Worm (Caenorhabditis elegans) whole organism, L3 larva: ENCODE measurements around the gene thoc-7.

Source experiments
- R02D3.7 ChIP-seq: fragments of 150-350 bp; optimal IDR thresholded peaks from 2 replicates; lab custom pipeline; 2014; ENCODE audit warnings: missing biosample characterization, missing genetic modification characterization
- ZK546.5 ChIP-seq: sonication (generic microtip); optimal IDR thresholded peaks from 2 replicates; lab custom pipeline; 2017; ENCODE audit warnings: missing biosample characterization, missing genetic modification characterization
- aly-2 ChIP-seq: fragments of 150-350 bp; optimal IDR thresholded peaks from 2 replicates; lab custom pipeline; 2014; ENCODE audit warnings: missing biosample characterization, missing genetic modification characterization
- ama-1 ChIP-seq: fragments of 150-350 bp; optimal IDR thresholded peaks from 2 replicates; lab custom pipeline; 2018
- ceh-16 ChIP-seq: sonication (generic microtip); optimal IDR thresholded peaks from 2 replicates; lab custom pipeline; 2017; ENCODE audit warnings: missing biosample characterization, missing genetic modification characterization
- ceh-28 ChIP-seq: fragments of 150-350 bp; optimal IDR thresholded peaks from 2 replicates; lab custom pipeline; 2014; ENCODE audit warnings: missing biosample characterization, missing genetic modification reagents, missing genetic modification characterization
- ceh-82 ChIP-seq: fragments of 150-350 bp; optimal IDR thresholded peaks from 2 replicates; lab custom pipeline; 2014; ENCODE audit warnings: missing biosample characterization, missing genetic modification characterization
- egl-27 ChIP-seq: sonication (generic microtip); optimal IDR thresholded peaks from 4 replicates; lab custom pipeline; 2017; ENCODE audit warnings: missing biosample characterization, missing genetic modification reagents, missing genetic modification characterization
- egl-5 ChIP-seq: fragments of 150-350 bp; optimal IDR thresholded peaks from 2 replicates; lab custom pipeline; 2017; ENCODE audit warnings: missing biosample characterization, missing genetic modification reagents, missing genetic modification characterization, inconsistent platforms
- elt-1 ChIP-seq: fragments of 150-350 bp; optimal IDR thresholded peaks from 2 replicates; lab custom pipeline; 2014; ENCODE audit warnings: missing biosample characterization, missing genetic modification characterization
- elt-3 ChIP-seq, 3 experiments: fragments of 150-350 bp in 1 of 3; sonication (generic microtip) in 2 of 3; optimal IDR thresholded peaks; 2 replicates in 2 of 3; 4 replicates in 1 of 3; lab custom pipeline; 2014 to 2017; ENCODE audit warnings: missing biosample characterization in 3 of 3, missing genetic modification characterization in 3 of 3
- eor-1 ChIP-seq, 2 experiments: fragments of 150-350 bp; optimal IDR thresholded peaks; 2 replicates each; lab custom pipeline; 2014 to 2018; ENCODE audit warnings: missing biosample characterization in 2 of 2, missing genetic modification characterization in 2 of 2
- fkh-10 ChIP-seq: sonication (generic microtip); optimal IDR thresholded peaks from 2 replicates; lab custom pipeline; 2017; ENCODE audit warnings: missing biosample characterization, missing genetic modification reagents, missing genetic modification characterization
- fos-1 ChIP-seq: fragments of 150-350 bp; optimal IDR thresholded peaks from 2 replicates; lab custom pipeline; 2014; ENCODE audit warnings: missing biosample characterization, missing genetic modification characterization
- hmg-11 ChIP-seq: sonication (generic microtip); optimal IDR thresholded peaks from 2 replicates; lab custom pipeline; 2016; ENCODE audit warnings: missing genetic modification characterization, missing compliant biosample characterization
- jun-1 ChIP-seq: fragments of 150-350 bp; optimal IDR thresholded peaks from 2 replicates; lab custom pipeline; 2014; ENCODE audit warnings: missing biosample characterization, missing genetic modification reagents, missing genetic modification characterization
- lin-15B ChIP-seq: fragments of 150-350 bp; optimal IDR thresholded peaks from 2 replicates; lab custom pipeline; 2014; ENCODE audit warnings: missing biosample characterization, missing genetic modification characterization
- lin-39 ChIP-seq: fragments of 150-350 bp; optimal IDR thresholded peaks from 2 replicates; lab custom pipeline; 2018; ENCODE audit warnings: missing biosample characterization, missing genetic modification reagents, missing genetic modification characterization
- mdl-1 ChIP-seq: fragments of 150-350 bp; optimal IDR thresholded peaks from 2 replicates; lab custom pipeline; 2014; ENCODE audit warnings: missing biosample characterization, missing genetic modification characterization
- mml-1 ChIP-seq: fragments of 150-350 bp; sonication (generic microtip); optimal IDR thresholded peaks from 3 replicates; lab custom pipeline; 2014; ENCODE audit warnings: missing biosample characterization, missing genetic modification characterization
- nfya-1 ChIP-seq: sonication (generic microtip); optimal IDR thresholded peaks from 2 replicates; lab custom pipeline; 2017; ENCODE audit warnings: missing genetic modification characterization, mild to moderate bottlenecking, missing compliant biosample characterization, antibody characterized with exemption, moderate library complexity; ENCODE audit not compliant: insufficient read depth
- nhr-11 ChIP-seq: fragments of 150-350 bp; optimal IDR thresholded peaks from 2 replicates; lab custom pipeline; 2014; ENCODE audit warnings: missing biosample characterization, missing genetic modification characterization
- nhr-12 ChIP-seq: fragments of 150-350 bp; optimal IDR thresholded peaks from 2 replicates; lab custom pipeline; 2014; ENCODE audit warnings: missing biosample characterization, missing genetic modification characterization
- nhr-23 ChIP-seq: fragments of 150-350 bp; optimal IDR thresholded peaks from 2 replicates; lab custom pipeline; 2014; ENCODE audit warnings: missing biosample characterization, missing genetic modification reagents, missing genetic modification characterization
- nhr-237 ChIP-seq: fragments of 150-350 bp; optimal IDR thresholded peaks from 2 replicates; lab custom pipeline; 2014; ENCODE audit warnings: missing biosample characterization, missing genetic modification characterization
- nhr-25 ChIP-seq: sonication (generic microtip); optimal IDR thresholded peaks from 2 replicates; lab custom pipeline; 2017; ENCODE audit warnings: missing biosample characterization, missing genetic modification characterization
- nhr-43 ChIP-seq: sonication (generic microtip); optimal IDR thresholded peaks from 2 replicates; lab custom pipeline; 2016; ENCODE audit warnings: mild to moderate bottlenecking, missing genetic modification characterization, missing compliant biosample characterization; ENCODE audit not compliant: poor library complexity, severe bottlenecking
- nhr-67 ChIP-seq: fragments of 150-350 bp; optimal IDR thresholded peaks from 2 replicates; lab custom pipeline; 2014; ENCODE audit warnings: missing biosample characterization, missing genetic modification characterization
- nhr-76 ChIP-seq: fragments of 150-350 bp; sonication (generic microtip); optimal IDR thresholded peaks from 5 replicates; lab custom pipeline; 2014; ENCODE audit warnings: missing biosample characterization, missing genetic modification characterization
- pha-4 ChIP-seq: fragments of 150-350 bp; optimal IDR thresholded peaks from 2 replicates; lab custom pipeline; 2014; ENCODE audit warnings: missing biosample characterization, missing genetic modification reagents, missing genetic modification characterization
- pqm-1 ChIP-seq: fragments of 150-350 bp; optimal IDR thresholded peaks from 2 replicates; lab custom pipeline; 2017; ENCODE audit warnings: missing biosample characterization, missing genetic modification characterization, inconsistent platforms
- skn-1 ChIP-seq: fragments of 150-350 bp; optimal IDR thresholded peaks from 2 replicates; lab custom pipeline; 2014; ENCODE audit warnings: missing biosample characterization, missing genetic modification characterization
- snpc-4 ChIP-seq: fragments of 150-350 bp; optimal IDR thresholded peaks from 2 replicates; lab custom pipeline; 2014; ENCODE audit warnings: missing biosample characterization, missing genetic modification characterization
- tbx-2 ChIP-seq: sonication (generic microtip); optimal IDR thresholded peaks from 2 replicates; lab custom pipeline; 2016; ENCODE audit warnings: mild to moderate bottlenecking, missing genetic modification characterization, missing compliant biosample characterization
- unc-39 ChIP-seq: sonication (generic microtip); optimal IDR thresholded peaks from 4 replicates; lab custom pipeline; 2017; ENCODE audit warnings: missing biosample characterization, missing genetic modification characterization
- unc-62 ChIP-seq: fragments of 150-350 bp; sonication (generic microtip); optimal IDR thresholded peaks from 4 replicates; lab custom pipeline; 2014; ENCODE audit warnings: missing biosample characterization, missing genetic modification reagents, missing genetic modification characterization
- zag-1 ChIP-seq: fragments of 150-350 bp; optimal IDR thresholded peaks from 2 replicates; lab custom pipeline; 2014; ENCODE audit warnings: missing biosample characterization, missing genetic modification characterization
- ztf-4 ChIP-seq: fragments of 150-350 bp; optimal IDR thresholded peaks from 2 replicates; lab custom pipeline; 2014; ENCODE audit warnings: missing biosample characterization, missing genetic modification characterization

thoc-7 gene

ce11 chrIV:13882573-13882972 is at the start of gene thoc-7:
Gene thoc-7 (plus strand): TSS chrIV:13882734.
- TF ChIP-seq nhr-43 (tag; lab: Kevin White, UChicago) (peak; percentile 15), ceh-16 (tag; lab: Kevin White, UChicago) (no peak), ZK546.5 (no peak)

ce11 chrIV:13834394-13835129 is 48.0 kb upstream of the thoc-7 start:
- TF ChIP-seq egl-5 (no peak), mdl-1 (tag; lab: Kevin White, UChicago) (no peak)

DNA sequence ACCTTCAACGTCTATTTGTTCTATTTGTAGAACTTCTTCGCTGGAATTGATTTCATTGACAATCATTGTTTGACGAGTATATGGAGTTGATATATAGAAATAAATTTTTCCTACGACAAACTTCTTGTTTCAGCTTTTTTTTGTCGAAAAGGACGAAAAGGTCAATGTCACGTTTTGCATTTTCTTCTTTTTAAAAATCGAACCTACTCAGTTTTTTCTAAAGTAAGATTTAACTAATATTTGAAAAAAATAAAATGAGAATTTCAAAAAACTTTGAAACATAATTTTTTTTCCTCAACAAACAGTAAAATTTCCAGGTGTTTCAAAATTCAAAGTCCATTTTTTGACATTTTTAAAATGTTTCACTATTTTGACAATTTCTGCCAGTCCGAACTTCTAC is 46.2 kb upstream of the thoc-7 start, which contains the start of gene H08M01.1:
Gene H08M01.1, minus strand, starts transcription at position 101 of the 400 bp plus-strand sequence.
- no peak for TF ChIP-seq egl-27 (tag; lab: Kevin White, UChicago)
- TF ChIP-seq zag-1 (tag; lab: Kevin White, UChicago) = no peak
- no peak for TF ChIP-seq lin-15B (tag; lab: Kevin White, UChicago)
- no peak for TF ChIP-seq ceh-82 (tag; lab: Kevin White, UChicago)
- no peak for TF ChIP-seq jun-1
- no peak for TF ChIP-seq hmg-11 (tag; lab: Kevin White, UChicago)
- no peak for TF ChIP-seq lin-39 (tag; lab: Kevin White, UChicago)
- TF ChIP-seq nhr-67 (tag; lab: Kevin White, UChicago) = no peak
- TF ChIP-seq ZK546.5 = no peak
- no peak for TF ChIP-seq ceh-28 (tag; lab: Kevin White, UChicago)
- TF ChIP-seq nhr-23 = no peak
- no peak for TF ChIP-seq skn-1
- TF ChIP-seq aly-2 = no peak
- no peak for TF ChIP-seq ama-1 (lab: Kevin White, UChicago)
- no peak for TF ChIP-seq elt-3 (tag; optimal IDR thresholded peaks at IDR 0.05; lab: Kevin White, UChicago)
- TF ChIP-seq, all 47 proteins: peak for 0

DNA sequence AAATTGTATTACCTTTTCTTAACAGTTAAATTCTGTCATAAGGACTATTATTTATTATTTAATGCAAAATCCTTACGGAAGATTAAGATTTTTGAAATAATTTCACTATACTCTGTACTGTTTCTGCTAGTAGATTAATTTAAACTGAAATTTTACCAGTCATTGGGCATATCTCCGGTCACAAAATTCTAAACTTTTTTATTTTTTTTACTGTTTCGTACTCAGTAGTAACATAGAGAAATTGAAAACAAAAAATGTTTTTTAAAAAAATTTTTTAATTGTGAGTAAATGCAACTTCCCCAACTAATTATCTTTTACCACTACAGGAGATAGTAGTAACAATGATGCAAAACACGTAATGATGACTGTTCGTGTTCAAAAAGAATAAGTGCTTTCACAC is 44.2 kb upstream of the thoc-7 start:
- TF ChIP-seq jun-1 = no peak
- TF ChIP-seq ztf-4 (tag; lab: Kevin White, UChicago) = no peak
- TF ChIP-seq nhr-23 = no peak
- no peak for TF ChIP-seq nfya-1 (tag; lab: Kevin White, UChicago)
- TF ChIP-seq mdl-1 (tag; lab: Kevin White, UChicago) = no peak
- TF ChIP-seq elt-1 (tag; lab: Kevin White, UChicago) = no peak
- no peak for TF ChIP-seq ZK546.5
- TF ChIP-seq eor-1 (tag; optimal IDR thresholded peaks at IDR 0.05; lab: Kevin White, UChicago) = no peak
- no peak for TF ChIP-seq lin-15B (tag; lab: Kevin White, UChicago)
- no peak for TF ChIP-seq nhr-67 (tag; lab: Kevin White, UChicago)
- no peak for TF ChIP-seq fos-1 (tag; lab: Kevin White, UChicago)
- TF ChIP-seq unc-39 (tag; lab: Kevin White, UChicago) = no peak
- no peak for TF ChIP-seq nhr-12 (tag; lab: Kevin White, UChicago)
- TF ChIP-seq pqm-1 = no peak
- no peak for TF ChIP-seq lin-39 (tag; lab: Kevin White, UChicago)
- no peak for TF ChIP-seq nhr-237 (tag; lab: Kevin White, UChicago)
- no peak for TF ChIP-seq nhr-76 (tag; lab: Kevin White, UChicago)
- TF ChIP-seq egl-5 = no peak

ce11 chrIV:13860459-13860858 is 22.1 kb upstream of the thoc-7 start:
- TF ChIP-seq ceh-82 (tag; lab: Kevin White, UChicago) (no peak), nhr-76 (tag; lab: Kevin White, UChicago) (no peak), fkh-10 (GFP tag; lab: Kevin White, UChicago) (no peak), snpc-4 (tag; lab: Kevin White, UChicago) (no peak), tbx-2 (tag; lab: Kevin White, UChicago) (no peak), unc-39 (tag; lab: Kevin White, UChicago) (no peak), fos-1 (tag; lab: Kevin White, UChicago) (no peak), mml-1 (tag; lab: Kevin White, UChicago) (no peak), skn-1 (no peak), ZK546.5 (no peak), unc-62 (GFP tag; lab: Kevin White, UChicago) (no peak), ztf-4 (tag; lab: Kevin White, UChicago) (no peak), nhr-11 (tag; lab: Kevin White, UChicago) (no peak), nhr-67 (tag; lab: Kevin White, UChicago) (no peak), pqm-1 (no peak), jun-1 (no peak), nhr-25 (tag; lab: Kevin White, UChicago) (no peak), R02D3.7 (tag; lab: Kevin White, UChicago) (no peak), elt-3 (tag; optimal IDR thresholded peaks at IDR 0.05; lab: Kevin White, UChicago) (no peak), pha-4 (tag; lab: Kevin White, UChicago) (no peak)
